Worm (Caenorhabditis elegans) whole organism, midembryonic: ENCODE results near the gene str-39.

ENCODE experiments used
- T22C8.4 ChIP-seq: fragments of 200-800 bp; sonication (Bioruptor generic); IDR thresholded peaks from 2 replicates; pipeline ENCODE4 v1.3.6; 2022; ENCODE audit warnings: missing genetic modification characterization, missing compliant biosample characterization
- cog-1 ChIP-seq: sonication (generic microtip); optimal IDR thresholded peaks from 2 replicates; lab custom pipeline; 2016; ENCODE audit warnings: missing genetic modification characterization, missing compliant biosample characterization
- flt-1 ChIP-seq: fragments of 200-800 bp; sonication (Bioruptor generic); IDR thresholded peaks from 2 replicates; pipeline ENCODE4 v1.3.6; 2022; ENCODE audit warnings: missing genetic modification characterization, missing compliant biosample characterization
- klf-2 ChIP-seq: fragments of 200-800 bp; sonication (Bioruptor generic); conservative IDR thresholded peaks from 2 replicates; pipeline ENCODE4 v1.3.6; 2022; ENCODE audit warnings: missing genetic modification reagents, missing genetic modification characterization, missing compliant biosample characterization
- med-1 ChIP-seq: sonication (generic microtip); optimal IDR thresholded peaks from 2 replicates; lab custom pipeline; 2017; ENCODE audit warnings: missing genetic modification characterization, mild to moderate bottlenecking, missing compliant biosample characterization, antibody characterized with exemption, missing genetic modification reagents; ENCODE audit not compliant: insufficient read depth
- ref-1 ChIP-seq: fragments of 200-800 bp; sonication (Bioruptor generic); conservative IDR thresholded peaks from 2 replicates; pipeline ENCODE4 v1.3.6; 2022; ENCODE audit warnings: missing genetic modification reagents, missing genetic modification characterization, missing compliant biosample characterization
- tab-1 ChIP-seq: fragments of 200-800 bp; sonication (Bioruptor generic); IDR thresholded peaks from 2 replicates; pipeline ENCODE4 v1.3.6; 2022; ENCODE audit warnings: missing genetic modification characterization, missing compliant biosample characterization
- ztf-23 ChIP-seq: fragments of 200-800 bp; sonication (Bioruptor generic); IDR thresholded peaks from 2 replicates; pipeline ENCODE4 v1.3.6; 2022; ENCODE audit warnings: missing genetic modification reagents, missing genetic modification characterization, missing compliant biosample characterization
- ztf-29 ChIP-seq: fragments of 200-800 bp; sonication (Bioruptor generic); IDR thresholded peaks from 2 replicates; pipeline ENCODE4 v1.3.6; 2022; ENCODE audit warnings: missing genetic modification reagents, missing genetic modification characterization, missing compliant biosample characterization

Gene str-39

ce11 chrV:2892976-2893375, 13.3 kb upstream of the str-39 start, which contains the start of gene srh-127:
TSS of gene srh-127 (plus strand) at chrV:2893276.
- no peak for TF ChIP-seq med-1 (GFP tag; lab: Kevin White, UChicago)
- no peak for TF ChIP-seq flt-1 (GFP tag; lab: Robert Waterston, UW)
- TF ChIP-seq klf-2, result no peak
- TF ChIP-seq ztf-23, result no peak
- no peak for TF ChIP-seq tab-1
- TF ChIP-seq T22C8.4 (GFP tag; lab: Robert Waterston, UW), result no peak
- TF ChIP-seq ref-1 (GFP tag; lab: Robert Waterston, UW), result no peak
- no peak for TF ChIP-seq ztf-29 (GFP tag; lab: Robert Waterston, UW)
- TF ChIP-seq cog-1 (tag; lab: Kevin White, UChicago), result no peak

- TF ChIP-seq T22C8.4 (GFP tag; lab: Robert Waterston, UW), result no peak
- TF ChIP-seq cog-1 (tag; lab: Kevin White, UChicago), result no peak
- TF ChIP-seq ztf-23, result no peak
- TF ChIP-seq ztf-29 (GFP tag; lab: Robert Waterston, UW), result no peak
- no peak for TF ChIP-seq med-1 (GFP tag; lab: Kevin White, UChicago)
- no peak for TF ChIP-seq flt-1 (GFP tag; lab: Robert Waterston, UW)
- TF ChIP-seq ref-1 (GFP tag; lab: Robert Waterston, UW), result no peak
- no peak for TF ChIP-seq klf-2
- no peak for TF ChIP-seq tab-1
Observed at ce11 chrV:2891927-2892326, 12.2 kb upstream of the str-39 start, which contains the start of gene F37B4.15. TSS of gene F37B4.15 (plus strand) at chrV:2892227.

- TF ChIP-seq ztf-29 (GFP tag; lab: Robert Waterston, UW) (no peak), tab-1 (no peak), cog-1 (tag; lab: Kevin White, UChicago) (no peak), ztf-23 (no peak), ref-1 (GFP tag; lab: Robert Waterston, UW) (no peak), T22C8.4 (GFP tag; lab: Robert Waterston, UW) (no peak), flt-1 (GFP tag; lab: Robert Waterston, UW) (no peak), med-1 (GFP tag; lab: Kevin White, UChicago) (no peak), klf-2 (no peak)
Observed at ce11 chrV:2888681-2889080, 9.0 kb upstream of the str-39 start, which contains the start of gene srw-4. TSS of gene srw-4 (minus strand) at chrV:2888781.

ce11 chrV:2888265-2888664, 8.6 kb upstream of the str-39 start:
- no peak for TF ChIP-seq ztf-29 (GFP tag; lab: Robert Waterston, UW)
- no peak for TF ChIP-seq med-1 (GFP tag; lab: Kevin White, UChicago)
- TF ChIP-seq klf-2, result no peak
- TF ChIP-seq T22C8.4 (GFP tag; lab: Robert Waterston, UW), result no peak
- no peak for TF ChIP-seq flt-1 (GFP tag; lab: Robert Waterston, UW)
- TF ChIP-seq cog-1 (tag; lab: Kevin White, UChicago), result no peak
- TF ChIP-seq ztf-23, result no peak
- TF ChIP-seq ref-1 (GFP tag; lab: Robert Waterston, UW), result no peak
- TF ChIP-seq tab-1, result no peak

- TF ChIP-seq ztf-29 (GFP tag; lab: Robert Waterston, UW) (no peak), med-1 (GFP tag; lab: Kevin White, UChicago) (no peak), klf-2 (no peak), ztf-23 (no peak), flt-1 (GFP tag; lab: Robert Waterston, UW) (no peak), tab-1 (no peak)
Observed at ce11 chrV:2884411-2884810, 4.7 kb upstream of the str-39 start, which contains the start of gene sre-24. TSS of gene sre-24 (plus strand) at chrV:2884711.

ce11 chrV:2883097-2883496, 3.4 kb upstream of the str-39 start:
- TF ChIP-seq klf-2, result no peak
- no peak for TF ChIP-seq ztf-23
- no peak for TF ChIP-seq T22C8.4 (GFP tag; lab: Robert Waterston, UW)
- no peak for TF ChIP-seq cog-1 (tag; lab: Kevin White, UChicago)
- no peak for TF ChIP-seq med-1 (GFP tag; lab: Kevin White, UChicago)
- no peak for TF ChIP-seq ztf-29 (GFP tag; lab: Robert Waterston, UW)

- no peak for TF ChIP-seq cog-1 (tag; lab: Kevin White, UChicago)
- TF ChIP-seq med-1 (GFP tag; lab: Kevin White, UChicago), result no peak
- no peak for TF ChIP-seq T22C8.4 (GFP tag; lab: Robert Waterston, UW)
- TF ChIP-seq tab-1, result no peak
- TF ChIP-seq ztf-29 (GFP tag; lab: Robert Waterston, UW), result no peak
- no peak for TF ChIP-seq ref-1 (GFP tag; lab: Robert Waterston, UW)
- TF ChIP-seq flt-1 (GFP tag; lab: Robert Waterston, UW), result no peak
- TF ChIP-seq klf-2, result no peak
- TF ChIP-seq ztf-23, result no peak
Observed at ce11 chrV:2881565-2881964, 1.9 kb upstream of the str-39 start.

ce11 chrV:2881016-2881415, 1.3 kb upstream of the str-39 start, which contains the start of gene ifc-1:
TSS of gene ifc-1 (plus strand) at chrV:2881393.
- TF ChIP-seq klf-2, result no peak
- TF ChIP-seq ztf-29 (GFP tag; lab: Robert Waterston, UW), result no peak
- no peak for TF ChIP-seq ztf-23
- TF ChIP-seq cog-1 (tag; lab: Kevin White, UChicago), result no peak
- TF ChIP-seq flt-1 (GFP tag; lab: Robert Waterston, UW), result no peak
- TF ChIP-seq T22C8.4 (GFP tag; lab: Robert Waterston, UW), result no peak
- TF ChIP-seq med-1 (GFP tag; lab: Kevin White, UChicago), result no peak
- no peak for TF ChIP-seq ref-1 (GFP tag; lab: Robert Waterston, UW)
- TF ChIP-seq tab-1, result no peak

- no peak for TF ChIP-seq ztf-23
- no peak for TF ChIP-seq flt-1 (GFP tag; lab: Robert Waterston, UW)
Observed at ce11 chrV:2880356-2880755, 655 bp upstream of the str-39 start.

ce11 chrV:2877509-2877908, 2.2 kb downstream of the str-39 start, which contains the start of gene F37B4.10:
TSS of gene F37B4.10 (minus strand) at chrV:2877609.
- TF ChIP-seq klf-2 (no peak), med-1 (GFP tag; lab: Kevin White, UChicago) (no peak), flt-1 (GFP tag; lab: Robert Waterston, UW) (no peak), ztf-29 (GFP tag; lab: Robert Waterston, UW) (no peak), ztf-23 (no peak), ref-1 (GFP tag; lab: Robert Waterston, UW) (no peak), tab-1 (no peak), cog-1 (tag; lab: Kevin White, UChicago) (no peak), T22C8.4 (GFP tag; lab: Robert Waterston, UW) (no peak)
